Fruit fly (Drosophila melanogaster): ENCODE data around the gene CG43333.

dm6 chr2L:14169653-14170052 is 10.8 kb downstream of the CG43333 start:
- TF ChIP-seq CG32121 (GFP tag; IDR thresholded peaks at IDR 0.05) = no peak
- no peak for TF ChIP-seq CG34367 (tag; optimal IDR thresholded peaks at IDR 0.05)
- no peak for TF ChIP-seq Pif1B (GFP tag; optimal IDR thresholded peaks at IDR 0.05)
- no peak for TF ChIP-seq CG9948 (tag; optimal IDR thresholded peaks at IDR 0.05)
- no peak for TF ChIP-seq CG4496 (GFP tag; IDR thresholded peaks at IDR 0.05)
- no peak for TF ChIP-seq CG13204 (GFP tag; optimal IDR thresholded peaks at IDR 0.05)
- no peak for TF ChIP-seq CG8301 (tag; optimal IDR thresholded peaks at IDR 0.05)
- no peak for TF ChIP-seq EcR (GFP tag; optimal IDR thresholded peaks at IDR 0.05)
- TF ChIP-seq CG10348 (GFP tag; IDR thresholded peaks at IDR 0.05) = no peak
- TF ChIP-seq Pif1A (GFP tag; optimal IDR thresholded peaks at IDR 0.05) = no peak
